Comparison of ENCODE assay signal across 6 fruit fly cellular contexts in the genomic region with DNA sequence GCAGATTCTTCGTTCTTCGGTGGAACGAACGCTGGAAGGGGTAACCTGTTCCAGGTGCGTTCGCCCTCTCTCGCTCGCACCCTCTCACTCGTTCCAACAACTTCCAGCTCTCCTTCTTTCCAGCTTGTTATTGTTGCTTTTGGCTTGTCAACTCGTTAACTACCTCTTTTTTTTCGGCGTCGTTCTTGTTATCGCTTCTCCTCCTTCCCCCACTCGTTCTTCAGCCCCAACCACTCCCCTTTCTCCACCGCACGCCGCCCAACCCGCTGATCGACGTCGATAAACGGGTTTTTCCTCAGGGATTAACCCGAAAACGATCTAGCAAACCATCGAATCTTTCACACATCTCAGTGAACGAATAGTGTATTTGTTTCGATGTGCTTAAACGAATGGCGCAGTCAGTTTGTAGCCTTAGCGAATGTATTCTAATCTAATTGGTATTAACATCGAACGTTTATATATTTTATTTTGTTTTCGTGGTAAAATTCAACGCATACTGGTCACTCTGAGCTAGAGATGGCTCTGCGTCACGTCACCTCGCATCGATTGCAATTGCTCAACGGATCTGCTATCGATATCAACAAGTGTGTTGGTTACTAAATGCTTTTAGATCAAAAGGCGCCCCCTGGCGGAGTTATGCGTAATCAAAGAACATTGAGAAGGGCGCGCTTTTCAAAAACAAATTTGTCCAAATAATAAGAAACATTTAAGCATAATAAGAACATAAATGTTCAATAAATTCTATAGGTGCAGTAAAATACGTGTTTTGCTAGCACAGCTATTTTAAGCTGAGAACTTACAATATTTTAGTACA.
TF ChIP-seq lines count a peak whose summit lies in the region.

Gene fz4, minus strand, starts transcription at position 529 of the 814 bp plus-strand sequence.

- peak; percentile 90 to 93 for TF ChIP-seq CTCF in S2 (optimal IDR thresholded peaks at IDR 0.05; lab: Kevin White, UChicago)
- peak; percentile 94 for TF ChIP-seq CTCF in whole organism, embryonic (GFP tag; optimal IDR thresholded peaks at IDR 0.05; lab: Kevin White, UChicago)

TF ChIP-seq in whole organism, adult, 20 proteins besides CTCF, POLR2A, EP300 and RAD21:
- peak; percentile 92 for TF ChIP-seq pad (GFP tag; optimal IDR thresholded peaks at IDR 0.05; lab: Kevin White, UChicago)
- TF ChIP-seq bab1 (GFP tag; optimal IDR thresholded peaks at IDR 0.05; lab: Kevin White, UChicago), result peak; percentile 68
- peak; percentile 30 for TF ChIP-seq ovo (GFP tag; optimal IDR thresholded peaks at IDR 0.05; lab: Kevin White, UChicago)
- no peak for TF ChIP-seq Crg-1 (GFP tag; optimal IDR thresholded peaks at IDR 0.05; lab: Kevin White, UChicago)
- TF ChIP-seq CG7045 (GFP tag; optimal IDR thresholded peaks at IDR 0.05; lab: Kevin White, UChicago), result no peak
- no peak for TF ChIP-seq CG12768 (GFP tag; optimal IDR thresholded peaks at IDR 0.05; lab: Kevin White, UChicago)
- no peak for TF ChIP-seq tj (GFP tag; optimal IDR thresholded peaks at IDR 0.05; lab: Kevin White, UChicago)
- no peak for TF ChIP-seq Clk (GFP tag; optimal IDR thresholded peaks at IDR 0.05; lab: Kevin White, UChicago)
- TF ChIP-seq Mnt (GFP tag; optimal IDR thresholded peaks at IDR 0.05; lab: Kevin White, UChicago), result peak; percentile 38
- no peak for TF ChIP-seq CG1620 (GFP tag; optimal IDR thresholded peaks at IDR 0.05; lab: Kevin White, UChicago)
- TF ChIP-seq cic (GFP tag; optimal IDR thresholded peaks at IDR 0.05; lab: Kevin White, UChicago), result peak; percentile 19
- TF ChIP-seq toe (GFP tag; optimal IDR thresholded peaks at IDR 0.05; lab: Kevin White, UChicago), result no peak
- TF ChIP-seq CG11617 (GFP tag; optimal IDR thresholded peaks at IDR 0.05; lab: Kevin White, UChicago), result peak; percentile 11

TF ChIP-seq in whole organism, embryonic, 481 proteins besides CTCF, POLR2A, EP300 and RAD21 (continues in another document):
- peak; percentile 72 for TF ChIP-seq CG7963 (GFP tag; IDR thresholded peaks at IDR 0.05; lab: Robert Waterston, UW; ENCODE audit: partially characterized antibody)
- peak in 1 of 2 experiments; percentile 15 for TF ChIP-seq Hr78 (GFP tag; optimal IDR thresholded peaks at IDR 0.05; lab: Kevin White, UChicago)
- peak; percentile 18 for TF ChIP-seq CG10147 (GFP tag; optimal IDR thresholded peaks at IDR 0.05; lab: Kevin White, UChicago)
- peak; percentile 28; the same call in 1 of the 2 replicates for TF ChIP-seq slbo (GFP tag; IDR thresholded peaks at IDR 0.05; lab: Robert Waterston, UW)
- peak; percentile 8 for TF ChIP-seq CoRest (tag; optimal IDR thresholded peaks at IDR 0.05; lab: Kevin White, UChicago)
- 0 out of 4 replicates have a peak, but pooled peaks have one; percentile 43 for TF ChIP-seq chinmo (GFP tag; IDR thresholded peaks at IDR 0.05; lab: Robert Waterston, UW; ENCODE audit: partially characterized antibody)
- no peak for TF ChIP-seq cas (GFP tag; IDR thresholded peaks at IDR 0.05; lab: Robert Waterston, UW)
- no peak for TF ChIP-seq CG1529 (GFP tag; optimal IDR thresholded peaks at IDR 0.05; lab: Kevin White, UChicago)
- peak; percentile 30 for TF ChIP-seq nmo (GFP tag; optimal IDR thresholded peaks at IDR 0.05; lab: Kevin White, UChicago)
- peak in 1 of 2 experiments; percentile 43 for TF ChIP-seq Pdp1 (GFP tag; optimal IDR thresholded peaks at IDR 0.05; lab: Kevin White, UChicago)
- no peak for TF ChIP-seq dati (GFP tag; IDR thresholded peaks at IDR 0.05; lab: Robert Waterston, UW)
- TF ChIP-seq CG10431 (GFP tag; optimal IDR thresholded peaks at IDR 0.05; lab: Kevin White, UChicago), result no peak
- peak; percentile 29 for TF ChIP-seq sqz (GFP tag; optimal IDR thresholded peaks at IDR 0.05; lab: Kevin White, UChicago)
- TF ChIP-seq CG2129 (GFP tag; IDR thresholded peaks at IDR 0.05; lab: Robert Waterston, UW; ENCODE audit: partially characterized antibody), result peak; percentile 50; the same call in 1 of the 2 replicates
- 0 out of 2 replicates have a peak, but pooled peaks have one; percentile 11 for TF ChIP-seq vvl (GFP tag; IDR thresholded peaks at IDR 0.05; lab: Robert Waterston, UW)

TF ChIP-seq in whole organism, prepupa, 60 proteins besides CTCF, POLR2A, EP300 and RAD21 (continues in another document):
- no peak for TF ChIP-seq Sox102F (GFP tag; optimal IDR thresholded peaks at IDR 0.05; lab: Kevin White, UChicago)
- TF ChIP-seq CG6163 (GFP tag; IDR thresholded peaks at IDR 0.05; lab: Robert Waterston, UW), result peak; percentile 26
- TF ChIP-seq CG8119 (GFP tag; IDR thresholded peaks at IDR 0.05; lab: Robert Waterston, UW), result no peak
- no peak for TF ChIP-seq CG11902 (GFP tag; optimal IDR thresholded peaks at IDR 0.05; lab: Kevin White, UChicago)
- no peak for TF ChIP-seq fd85E (GFP tag; optimal IDR thresholded peaks at IDR 0.05; lab: Kevin White, UChicago)
- TF ChIP-seq CG6792 (GFP tag; optimal IDR thresholded peaks at IDR 0.05; lab: Kevin White, UChicago), result no peak
- peak; percentile 8 for TF ChIP-seq Lpt (GFP tag; optimal IDR thresholded peaks at IDR 0.05; lab: Kevin White, UChicago)
- no peak for TF ChIP-seq Smox (GFP tag; optimal IDR thresholded peaks at IDR 0.05; lab: Kevin White, UChicago)
- peak; percentile 57 for TF ChIP-seq svp (GFP tag; lab: Kevin White, UChicago)
- peak; percentile 64 to 67 for TF ChIP-seq ss (GFP tag; optimal IDR thresholded peaks at IDR 0.05; lab: Kevin White, UChicago)
- TF ChIP-seq Eip93F (GFP tag; optimal IDR thresholded peaks at IDR 0.05; lab: Kevin White, UChicago), result no peak
- TF ChIP-seq CG11294 (GFP tag; IDR thresholded peaks at IDR 0.05; lab: Robert Waterston, UW), result no peak
- TF ChIP-seq fkh (GFP tag; optimal IDR thresholded peaks at IDR 0.05; lab: Kevin White, UChicago), result peak; percentile 30
- TF ChIP-seq pdm3 (GFP tag; optimal IDR thresholded peaks at IDR 0.05; lab: Kevin White, UChicago), result no peak
- TF ChIP-seq spab (GFP tag; optimal IDR thresholded peaks at IDR 0.05; lab: Kevin White, UChicago), result no peak
- peak; percentile 9 for TF ChIP-seq CG9139 (GFP tag; optimal IDR thresholded peaks at IDR 0.05; lab: Kevin White, UChicago)
- TF ChIP-seq vri (GFP tag; optimal IDR thresholded peaks at IDR 0.05; lab: Kevin White, UChicago), result no peak
- TF ChIP-seq CG8319 (GFP tag; optimal IDR thresholded peaks at IDR 0.05; lab: Kevin White, UChicago), result no peak
- peak; percentile 42 for TF ChIP-seq Eip78C (GFP tag; lab: Kevin White, UChicago)

TF ChIP-seq in whole organism, pupa, 21 proteins besides CTCF, POLR2A, EP300 and RAD21:
- peak; percentile 27; the same call in 1 of the 2 replicates for TF ChIP-seq Ets98B (GFP tag; IDR thresholded peaks at IDR 0.05; lab: Robert Waterston, UW)
- no peak for TF ChIP-seq CG32121 (GFP tag; IDR thresholded peaks at IDR 0.05; lab: Robert Waterston, UW)
- TF ChIP-seq CG12605 (GFP tag; IDR thresholded peaks at IDR 0.05; lab: Robert Waterston, UW), result no peak
- peak; percentile 11 for TF ChIP-seq CG13204 (GFP tag; optimal IDR thresholded peaks at IDR 0.05; lab: Kevin White, UChicago)
- TF ChIP-seq Snoo (tag; optimal IDR thresholded peaks at IDR 0.05; lab: Kevin White, UChicago), result no peak
- no peak for TF ChIP-seq CG15710 (tag; optimal IDR thresholded peaks at IDR 0.05; lab: Kevin White, UChicago)
- peak; percentile 70 for TF ChIP-seq EcR (GFP tag; optimal IDR thresholded peaks at IDR 0.05; lab: Kevin White, UChicago)
- TF ChIP-seq D1 (tag; optimal IDR thresholded peaks at IDR 0.05; lab: Kevin White, UChicago), result no peak
- 0 out of 3 replicates have a peak, but pooled peaks have one; percentile 12 for TF ChIP-seq CG4496 (GFP tag; IDR thresholded peaks at IDR 0.05; lab: Robert Waterston, UW)

TF ChIP-seq in whole organism, wandering third instar larva, 38 proteins besides CTCF, POLR2A, EP300 and RAD21 (continues in another document):
- TF ChIP-seq GATAd (GFP tag; optimal IDR thresholded peaks at IDR 0.05; lab: Kevin White, UChicago) (no peak), h (GFP tag; optimal IDR thresholded peaks at IDR 0.05; lab: Kevin White, UChicago) (no peak), usp (GFP tag; optimal IDR thresholded peaks at IDR 0.05; lab: Kevin White, UChicago) (no peak), lola (GFP tag; optimal IDR thresholded peaks at IDR 0.05; lab: Kevin White, UChicago) (no peak), CrebA (GFP tag; optimal IDR thresholded peaks at IDR 0.05; lab: Kevin White, UChicago; ENCODE audit: borderline replicate concordance) (no peak), Myc (optimal IDR thresholded peaks at IDR 0.05; lab: Kevin White, UChicago) (peak; percentile 73), Dif (GFP tag; optimal IDR thresholded peaks at IDR 0.05; lab: Kevin White, UChicago; ENCODE audit: partially characterized antibody) (no peak), Jra (GFP tag; optimal IDR thresholded peaks at IDR 0.05; lab: Kevin White, UChicago) (no peak), HLH106 (tag; optimal IDR thresholded peaks at IDR 0.05; lab: Kevin White, UChicago) (no peak), Sp1 (GFP tag; optimal IDR thresholded peaks at IDR 0.05; lab: Kevin White, UChicago) (peak; percentile 38), Abd-B (GFP tag; optimal IDR thresholded peaks at IDR 0.05; lab: Kevin White, UChicago) (no peak), brk (GFP tag; optimal IDR thresholded peaks at IDR 0.05; lab: Kevin White, UChicago) (no peak), foxo (GFP tag; optimal IDR thresholded peaks at IDR 0.05; lab: Kevin White, UChicago) (peak in 1 of 2 experiments; percentile 12), Vsx2 (GFP tag; optimal IDR thresholded peaks at IDR 0.05; lab: Kevin White, UChicago; ENCODE audit: partially characterized antibody) (no peak), Rel (GFP tag; optimal IDR thresholded peaks at IDR 0.05; lab: Kevin White, UChicago) (no peak), Rel (tag; optimal IDR thresholded peaks at IDR 0.05; lab: Kevin White, UChicago) (peak; percentile 95), rgr (GFP tag; optimal IDR thresholded peaks at IDR 0.05; lab: Kevin White, UChicago) (peak; percentile 28), Hnf4 (GFP tag; optimal IDR thresholded peaks at IDR 0.05; lab: Kevin White, UChicago) (no peak), CG32264 (GFP tag; optimal IDR thresholded peaks at IDR 0.05; lab: Kevin White, UChicago) (no peak), woc (GFP tag; optimal IDR thresholded peaks at IDR 0.05; lab: Kevin White, UChicago) (no peak), dmrt93B (GFP tag; optimal IDR thresholded peaks at IDR 0.05; lab: Kevin White, UChicago) (no peak), sv (GFP tag; optimal IDR thresholded peaks at IDR 0.05; lab: Kevin White, UChicago) (no peak), ey (GFP tag; optimal IDR thresholded peaks at IDR 0.05; lab: Kevin White, UChicago) (no peak), jim (GFP tag; optimal IDR thresholded peaks at IDR 0.05; lab: Kevin White, UChicago) (peak; percentile 59), Dfd (GFP tag; optimal IDR thresholded peaks at IDR 0.05; lab: Kevin White, UChicago) (no peak), psq (GFP tag; optimal IDR thresholded peaks at IDR 0.05; lab: Kevin White, UChicago) (peak; percentile 95), tai (GFP tag; optimal IDR thresholded peaks at IDR 0.05; lab: Kevin White, UChicago) (no peak), pan (optimal IDR thresholded peaks at IDR 0.05; lab: Kevin White, UChicago) (no peak), N (GFP tag; optimal IDR thresholded peaks at IDR 0.05; lab: Kevin White, UChicago) (no peak)
